Worm (Caenorhabditis elegans) whole organism, mixed stage, embryonic: ENCODE results near the gene K07E8.7.
"Not testable (repeated sequence)": the region's sequence is repeated elsewhere in the genome, so short reads cannot be mapped to it uniquely, and the experiment has no call there.

Source experiments
- M03D4.4 ChIP-seq: sonication (generic microtip); optimal IDR thresholded peaks from 2 replicates; lab custom pipeline; 2017; ENCODE audit warnings: mild to moderate bottlenecking, missing genetic modification characterization, missing compliant biosample characterization
- bed-3 ChIP-seq: fragments of 200-800 bp; sonication (Bioruptor generic); optimal IDR thresholded peaks from 3 replicates; lab custom pipeline; 2018; ENCODE audit warnings: mild to moderate bottlenecking, missing genetic modification characterization, moderate library complexity, missing compliant biosample characterization
- blmp-1 ChIP-seq: fragments of 150-350 bp; optimal IDR thresholded peaks from 2 replicates; lab custom pipeline; 2014; ENCODE audit warnings: missing biosample characterization, missing genetic modification characterization
- ceh-39 ChIP-seq: fragments of 150-350 bp; optimal IDR thresholded peaks from 2 replicates; lab custom pipeline; 2014; ENCODE audit warnings: missing biosample characterization, missing genetic modification characterization
- ceh-43 ChIP-seq: fragments of 200-800 bp; sonication (Bioruptor generic); optimal IDR thresholded peaks from 2 replicates; lab custom pipeline; 2018; ENCODE audit warnings: mild to moderate bottlenecking, missing genetic modification characterization, moderate library complexity, missing compliant biosample characterization
- ces-1 ChIP-seq: fragments of 150-350 bp; optimal IDR thresholded peaks from 2 replicates; lab custom pipeline; 2014; ENCODE audit warnings: missing biosample characterization, missing genetic modification reagents, missing genetic modification characterization
- cnd-1 ChIP-seq: fragments of 200-800 bp; sonication (Bioruptor generic); optimal IDR thresholded peaks from 2 replicates; lab custom pipeline; 2018; ENCODE audit warnings: mild to moderate bottlenecking, missing genetic modification characterization, missing compliant biosample characterization
- drap-1 ChIP-seq: fragments of 200-800 bp; sonication (Bioruptor generic); optimal IDR thresholded peaks from 3 replicates; lab custom pipeline; 2018; ENCODE audit warnings: mild to moderate bottlenecking, missing genetic modification characterization, missing compliant biosample characterization
- elt-1 ChIP-seq: sonication (generic microtip); optimal IDR thresholded peaks from 2 replicates; lab custom pipeline; 2017; ENCODE audit warnings: missing genetic modification characterization, mild to moderate bottlenecking, missing compliant biosample characterization, antibody characterized with exemption, moderate library complexity, borderline replicate concordance; ENCODE audit not compliant: insufficient read depth
- flh-1 ChIP-seq: fragments of 200-800 bp; sonication (Bioruptor generic); optimal IDR thresholded peaks from 2 replicates; lab custom pipeline; 2018; ENCODE audit warnings: mild to moderate bottlenecking, missing genetic modification characterization, moderate library complexity, missing compliant biosample characterization
- ham-2 ChIP-seq: fragments of 200-800 bp; sonication (Bioruptor generic); optimal IDR thresholded peaks from 2 replicates; lab custom pipeline; 2018; ENCODE audit warnings: mild to moderate bottlenecking, missing genetic modification characterization, missing compliant biosample characterization
- hlh-1 ChIP-seq: fragments of 150-350 bp; optimal IDR thresholded peaks from 2 replicates; lab custom pipeline; 2014; ENCODE audit warnings: missing biosample characterization, missing genetic modification reagents, missing genetic modification characterization
- lin-13 ChIP-seq: fragments of 150-350 bp; optimal IDR thresholded peaks from 2 replicates; lab custom pipeline; 2014; ENCODE audit warnings: missing biosample characterization, missing genetic modification characterization
- lsy-2 ChIP-seq: fragments of 150-350 bp; optimal IDR thresholded peaks from 2 replicates; lab custom pipeline; 2014; ENCODE audit warnings: missing biosample characterization, missing genetic modification characterization
- mep-1 ChIP-seq: fragments of 150-350 bp; optimal IDR thresholded peaks from 2 replicates; lab custom pipeline; 2017; ENCODE audit warnings: missing biosample characterization, missing genetic modification reagents, missing genetic modification characterization, inconsistent platforms
- mls-2 ChIP-seq: sonication (generic microtip); optimal IDR thresholded peaks from 2 replicates; lab custom pipeline; 2016; ENCODE audit warnings: mild to moderate bottlenecking, missing genetic modification characterization, moderate library complexity, missing compliant biosample characterization
- nhr-12 ChIP-seq: fragments of 150-350 bp; optimal IDR thresholded peaks from 2 replicates; lab custom pipeline; 2014; ENCODE audit warnings: missing biosample characterization, missing genetic modification characterization
- nhr-2 ChIP-seq: fragments of 150-350 bp; optimal IDR thresholded peaks from 2 replicates; lab custom pipeline; 2014; ENCODE audit warnings: missing biosample characterization, missing genetic modification characterization
- nhr-237 ChIP-seq: fragments of 150-350 bp; optimal IDR thresholded peaks from 2 replicates; lab custom pipeline; 2014; ENCODE audit warnings: missing biosample characterization, missing genetic modification characterization
- nhr-28 ChIP-seq: fragments of 150-350 bp; optimal IDR thresholded peaks from 2 replicates; lab custom pipeline; 2014; ENCODE audit warnings: missing biosample characterization, missing genetic modification characterization
- nhr-76 ChIP-seq: sonication (generic microtip); optimal IDR thresholded peaks from 2 replicates; lab custom pipeline; 2017; ENCODE audit warnings: missing biosample characterization, missing genetic modification characterization
- pha-4 ChIP-seq: fragments of 150-350 bp; optimal IDR thresholded peaks from 2 replicates; lab custom pipeline; 2018; ENCODE audit warnings: missing biosample characterization, missing genetic modification reagents, missing genetic modification characterization
- sem-2 ChIP-seq: fragments of 200-800 bp; sonication (Bioruptor generic); optimal IDR thresholded peaks from 2 replicates; lab custom pipeline; 2018; ENCODE audit warnings: mild to moderate bottlenecking, missing genetic modification characterization, missing compliant biosample characterization
- snpc-4 ChIP-seq: fragments of 150-350 bp; optimal IDR thresholded peaks from 2 replicates; lab custom pipeline; 2014; ENCODE audit warnings: missing biosample characterization, missing genetic modification characterization
- tbx-8 ChIP-seq: fragments of 200-800 bp; sonication (Bioruptor generic); optimal IDR thresholded peaks from 2 replicates; lab custom pipeline; 2018; ENCODE audit warnings: mild to moderate bottlenecking, missing genetic modification characterization, moderate library complexity, missing compliant biosample characterization
- unc-120 ChIP-seq: sonication (generic microtip); optimal IDR thresholded peaks from 2 replicates; lab custom pipeline; 2017; ENCODE audit warnings: missing genetic modification characterization, missing compliant biosample characterization; ENCODE audit not compliant: poor library complexity, severe bottlenecking
- unc-39 ChIP-seq: fragments of 150-350 bp; optimal IDR thresholded peaks from 2 replicates; lab custom pipeline; 2014; ENCODE audit warnings: missing biosample characterization, missing genetic modification characterization
- unc-62 ChIP-seq: fragments of 150-350 bp; optimal IDR thresholded peaks from 2 replicates; lab custom pipeline; 2014; ENCODE audit warnings: missing biosample characterization, missing genetic modification reagents, missing genetic modification characterization
- zip-8 ChIP-seq: fragments of 150-350 bp; optimal IDR thresholded peaks from 2 replicates; lab custom pipeline; 2014; ENCODE audit warnings: missing biosample characterization, missing genetic modification characterization
- ztf-11 ChIP-seq: fragments of 150-350 bp; optimal IDR thresholded peaks from 2 replicates; lab custom pipeline; 2014; ENCODE audit warnings: missing biosample characterization, missing genetic modification characterization

The K07E8.7 gene

ce11 chrII:614701-615100, 35.5 kb downstream of the K07E8.7 start:
- TF ChIP-seq hlh-1 (tag; lab: Kevin White, UChicago) = no peak
- no peak for TF ChIP-seq nhr-76 (tag; lab: Kevin White, UChicago)
- TF ChIP-seq bed-3 (GFP tag; lab: Kevin White, UChicago) = no peak
- no peak for TF ChIP-seq flh-1 (GFP tag; lab: Kevin White, UChicago)
- no peak for TF ChIP-seq mep-1
- TF ChIP-seq unc-62 (GFP tag; lab: Kevin White, UChicago) = no peak
- no peak for TF ChIP-seq pha-4 (tag; lab: Kevin White, UChicago)
- TF ChIP-seq unc-39 (tag; lab: Kevin White, UChicago) = no peak
- no peak for TF ChIP-seq blmp-1 (tag; lab: Kevin White, UChicago)
- no peak for TF ChIP-seq unc-120
- TF ChIP-seq elt-1 (tag; lab: Kevin White, UChicago) = no peak
- no peak for TF ChIP-seq snpc-4
- TF ChIP-seq tbx-8 (GFP tag; lab: Kevin White, UChicago) = no peak
- no peak for TF ChIP-seq sem-2 (GFP tag; lab: Kevin White, UChicago)
- TF ChIP-seq lin-13 = no peak
- TF ChIP-seq cnd-1 (tag; lab: Kevin White, UChicago) = no peak
- TF ChIP-seq zip-8 (tag; lab: Kevin White, UChicago) = no peak
- TF ChIP-seq ceh-43 = no peak

ce11 chrII:612361-612760, 37.8 kb downstream of the K07E8.7 start, which contains the start of gene clec-118:
clec-118 (minus strand) TSS chrII:612461.
- TF ChIP-seq ceh-39 (tag; lab: Kevin White, UChicago); hlh-1 (tag; lab: Kevin White, UChicago); snpc-4: not testable (repeated sequence)

- TF ChIP-seq nhr-28 (tag; lab: Kevin White, UChicago) (no peak), tbx-8 (GFP tag; lab: Kevin White, UChicago) (no peak), ceh-39 (tag; lab: Kevin White, UChicago) (no peak), hlh-1 (tag; lab: Kevin White, UChicago) (no peak), mls-2 (tag; lab: Kevin White, UChicago) (no peak), flh-1 (GFP tag; lab: Kevin White, UChicago) (no peak)
- TF ChIP-seq, all 35 proteins: peak for 0
These were observed 41.4 kb downstream of the K07E8.7 start, which contains the start of gene W04H10.1 for ce11 chrII:608757-609156. W04H10.1 (plus strand) TSS chrII:609057.

ce11 chrII:608341-608740, 41.8 kb downstream of the K07E8.7 start, which contains the start of gene W04H10.6:
W04H10.6 (minus strand) TSS chrII:608441.
- TF ChIP-seq ztf-11 (no peak), mep-1 (no peak), pha-4 (tag; lab: Kevin White, UChicago) (no peak), ham-2 (GFP tag; lab: Kevin White, UChicago) (no peak), nhr-2 (tag; lab: Kevin White, UChicago) (no peak), flh-1 (GFP tag; lab: Kevin White, UChicago) (no peak), nhr-12 (no peak), hlh-1 (tag; lab: Kevin White, UChicago) (no peak), nhr-237 (tag; lab: Kevin White, UChicago) (no peak)
- TF ChIP-seq, all 35 proteins: peak for 0

ce11 chrII:606033-606432, 44.1 kb downstream of the K07E8.7 start, which contains the start of gene W04H10.5:
W04H10.5 (plus strand) TSS chrII:606333.
- no peak for TF ChIP-seq M03D4.4
- no peak for TF ChIP-seq blmp-1 (tag; lab: Kevin White, UChicago)
- peak; percentile 66 for TF ChIP-seq hlh-1 (tag; lab: Kevin White, UChicago)
- no peak for TF ChIP-seq drap-1 (GFP tag; lab: Kevin White, UChicago)
- TF ChIP-seq tbx-8 (GFP tag; lab: Kevin White, UChicago) = no peak

- TF ChIP-seq ztf-11 (no peak), M03D4.4 (no peak), lsy-2 (tag; lab: Kevin White, UChicago) (no peak), mls-2 (tag; lab: Kevin White, UChicago) (no peak), blmp-1 (tag; lab: Kevin White, UChicago) (no peak), snpc-4 (no peak), unc-62 (GFP tag; lab: Kevin White, UChicago) (no peak), nhr-28 (tag; lab: Kevin White, UChicago) (no peak), nhr-2 (tag; lab: Kevin White, UChicago) (no peak), flh-1 (GFP tag; lab: Kevin White, UChicago) (no peak), drap-1 (GFP tag; lab: Kevin White, UChicago) (no peak), zip-8 (tag; lab: Kevin White, UChicago) (no peak), ces-1 (GFP tag; lab: Kevin White, UChicago) (no peak), sem-2 (GFP tag; lab: Kevin White, UChicago) (no peak)
These were observed 44.9 kb downstream of the K07E8.7 start, which contains the start of gene W04H10.2 for ce11 chrII:605267-605666. W04H10.2 (plus strand) TSS chrII:605567.
